Fruit fly (Drosophila melanogaster): ENCODE results near the gene CG43295.
A peak's percentile ranks its signal among the peaks of the same experiment; 100 is the strongest.

Gene CG43295

DNA sequence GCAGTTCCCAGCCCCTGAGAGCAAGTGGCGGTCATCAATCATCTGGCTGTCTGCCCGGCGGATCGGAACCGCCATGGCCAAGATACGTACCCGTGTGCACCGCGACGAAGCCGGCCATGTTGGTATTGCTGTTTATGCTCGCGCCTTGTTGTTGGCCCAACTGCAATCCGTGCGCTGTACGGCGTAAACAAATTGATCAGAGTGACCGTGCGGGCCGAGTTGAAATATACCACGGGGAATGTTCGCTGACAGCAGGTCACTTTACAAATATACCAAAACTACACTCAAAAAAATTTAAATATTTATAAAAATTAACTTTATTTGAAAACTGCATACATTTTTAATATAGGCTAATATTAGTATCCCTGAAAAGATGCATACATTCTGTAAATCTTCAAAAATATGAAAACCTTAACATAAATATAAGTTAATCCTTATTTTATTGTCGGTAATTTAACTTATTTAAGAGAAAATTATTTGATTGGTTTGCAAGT, 18.3 kb upstream of the CG43295 start, which contains the start of gene Tasp1:
Gene Tasp1 (minus strand): TSS at position 203 of the 494 bp plus-strand sequence.
- TF ChIP-seq CG32121 (GFP tag; IDR thresholded peaks at IDR 0.05) (peak; percentile 54; the same call in 1 of the 2 replicates), Snoo (tag; optimal IDR thresholded peaks at IDR 0.05) (peak; percentile 47), CG8159 (tag; optimal IDR thresholded peaks at IDR 0.05) (no peak), EcR (GFP tag; optimal IDR thresholded peaks at IDR 0.05) (no peak), Pif1A (GFP tag; optimal IDR thresholded peaks at IDR 0.05) (no peak), gl (tag; optimal IDR thresholded peaks at IDR 0.05) (no peak), fd96Ca (GFP tag; IDR thresholded peaks at IDR 0.05) (no peak), CG9948 (tag; optimal IDR thresholded peaks at IDR 0.05) (peak; percentile 46), CG12605 (GFP tag; IDR thresholded peaks at IDR 0.05) (0 out of 2 replicates have a peak, but pooled peaks have one; percentile 36)

DNA sequence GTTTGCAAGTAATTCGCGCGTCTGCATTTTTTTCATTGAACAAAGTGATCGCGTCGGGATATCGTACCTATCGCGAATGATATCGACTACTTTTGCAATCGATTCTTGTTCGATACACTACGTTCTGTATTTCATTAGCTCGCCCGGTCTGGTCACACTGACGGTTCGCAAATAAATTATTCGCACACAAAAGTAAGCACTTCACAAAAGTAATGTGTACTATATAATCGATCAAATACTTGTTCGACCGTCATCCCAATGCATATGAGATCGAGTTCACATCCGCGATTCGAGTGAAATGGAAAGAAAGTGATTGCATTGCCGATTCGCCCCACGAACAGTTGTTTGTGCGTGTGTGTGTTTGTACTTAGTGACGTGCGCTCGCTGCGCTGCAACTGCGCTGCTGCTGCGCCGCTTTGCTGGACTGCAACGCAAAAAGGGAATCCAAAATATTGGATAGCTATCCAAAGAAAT, 15.3 kb upstream of the CG43295 start, which contains the start of the genes CG5235 and ClC-c:
Gene CG5235 (minus strand): TSS at position 63 of the 474 bp plus-strand sequence.
Gene ClC-c (plus strand): TSS at position 125 of the 474 bp plus-strand sequence.
- no peak for TF ChIP-seq CG8159 (tag; optimal IDR thresholded peaks at IDR 0.05)

DNA sequence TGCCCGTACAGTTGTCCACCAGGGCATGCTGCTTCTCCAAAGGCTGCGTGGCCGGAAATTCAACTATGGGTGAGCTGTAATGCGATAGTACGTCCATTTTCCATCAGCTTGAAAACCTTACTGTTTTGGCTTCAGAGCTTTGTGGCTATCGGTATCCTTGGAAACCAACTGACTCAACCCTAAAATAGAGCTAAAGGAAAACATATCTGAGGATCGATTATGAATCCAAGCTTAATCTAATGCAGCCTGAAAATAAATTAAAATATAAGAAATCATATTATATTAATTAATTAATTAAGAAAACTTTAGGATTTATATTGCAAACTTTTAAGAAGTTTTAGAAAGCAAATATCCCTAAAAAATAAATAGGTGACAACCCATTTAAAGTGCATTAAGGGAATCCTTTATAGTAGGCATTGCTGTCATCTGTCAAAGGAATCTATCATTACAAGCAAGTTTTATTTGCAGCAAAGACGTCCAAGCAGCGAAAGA, 8.2 kb upstream of the CG43295 start, which contains the start of the genes CG13074 and ATPsynbetaL:
Gene CG13074 (minus strand): TSS at position 101 of the 492 bp plus-strand sequence.
Gene ATPsynbetaL (plus strand): TSS at position 442 of the 492 bp plus-strand sequence.
- TF ChIP-seq Snoo (tag; optimal IDR thresholded peaks at IDR 0.05) (no peak), CG12605 (GFP tag; IDR thresholded peaks at IDR 0.05) (no peak), rn (GFP tag; IDR thresholded peaks at IDR 0.05) (no peak), CG17806 (tag; optimal IDR thresholded peaks at IDR 0.05) (no peak), fd96Ca (GFP tag; IDR thresholded peaks at IDR 0.05) (no peak), D1 (tag; optimal IDR thresholded peaks at IDR 0.05) (no peak), CG14655 (GFP tag; optimal IDR thresholded peaks at IDR 0.05) (no peak), gl (tag; optimal IDR thresholded peaks at IDR 0.05) (no peak), CG4496 (GFP tag; IDR thresholded peaks at IDR 0.05) (no peak), EcR (GFP tag; optimal IDR thresholded peaks at IDR 0.05) (no peak), Pif1B (GFP tag; optimal IDR thresholded peaks at IDR 0.05) (no peak)

DNA sequence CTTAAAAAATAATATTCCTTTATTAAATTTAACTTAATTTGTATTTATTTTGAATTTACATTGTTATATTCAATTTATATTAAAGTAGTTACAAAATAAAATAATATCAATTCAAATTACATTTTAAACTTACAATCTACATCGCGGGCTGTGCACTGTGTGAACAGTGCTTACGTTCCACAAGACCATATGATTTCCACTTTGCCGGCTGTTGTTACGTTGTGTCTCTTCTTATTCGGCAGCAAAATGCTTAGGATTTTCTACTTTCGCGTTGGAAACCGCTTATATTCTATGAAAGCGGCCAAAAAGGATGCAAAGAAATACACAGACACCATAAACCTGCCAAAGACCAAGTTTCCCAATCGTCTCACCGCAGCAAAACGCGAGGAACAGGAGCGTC, 5.6 kb upstream of the CG43295 start, which contains the start of gene IleRS-m:
Gene IleRS-m (plus strand): TSS at position 222 of the 400 bp plus-strand sequence.
- TF ChIP-seq CG34367 (tag; optimal IDR thresholded peaks at IDR 0.05) (no peak), CG12605 (GFP tag; IDR thresholded peaks at IDR 0.05) (no peak), CG9948 (tag; optimal IDR thresholded peaks at IDR 0.05) (no peak)

DNA sequence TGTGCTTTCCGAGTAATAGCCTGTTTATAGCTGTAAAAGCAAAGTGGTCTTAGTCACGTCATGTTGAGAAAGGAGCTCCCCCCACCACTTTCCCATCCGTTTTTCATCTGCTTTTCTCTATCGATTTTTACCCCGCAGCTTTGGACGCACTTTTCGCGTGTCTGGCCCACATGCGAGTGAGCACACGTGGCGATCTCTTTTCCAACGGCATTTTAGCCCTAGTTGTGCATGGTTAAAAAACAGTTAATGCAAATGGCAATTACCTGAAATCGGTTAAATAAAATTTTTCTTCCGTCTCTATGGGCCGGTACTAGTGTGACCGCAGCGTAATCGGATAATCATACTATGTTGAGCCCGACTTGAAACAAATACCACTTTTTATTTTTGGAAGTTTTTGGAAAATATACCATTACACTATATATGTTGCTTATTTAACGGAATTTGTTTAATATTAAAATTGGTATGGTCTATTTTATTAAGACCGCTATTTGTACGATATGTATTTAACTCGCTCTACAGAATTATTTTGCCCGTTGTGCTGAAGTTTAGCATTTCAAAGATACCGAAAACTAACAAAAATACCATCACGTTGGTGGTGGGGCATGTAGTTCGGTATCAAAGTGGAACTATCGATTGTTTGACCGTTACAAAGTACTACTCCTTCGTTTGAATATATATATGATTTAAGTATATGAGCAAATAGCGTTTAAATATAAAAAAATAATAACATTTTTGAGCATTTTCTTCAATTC, 6.6 kb downstream of the CG43295 start, which contains the start of gene Zn72D:
Gene Zn72D (minus strand): TSS at position 558 of the 752 bp plus-strand sequence.
- TF ChIP-seq Snoo (tag; optimal IDR thresholded peaks at IDR 0.05), result peak; percentile 5
- no peak for TF ChIP-seq D1 (tag; optimal IDR thresholded peaks at IDR 0.05)

DNA sequence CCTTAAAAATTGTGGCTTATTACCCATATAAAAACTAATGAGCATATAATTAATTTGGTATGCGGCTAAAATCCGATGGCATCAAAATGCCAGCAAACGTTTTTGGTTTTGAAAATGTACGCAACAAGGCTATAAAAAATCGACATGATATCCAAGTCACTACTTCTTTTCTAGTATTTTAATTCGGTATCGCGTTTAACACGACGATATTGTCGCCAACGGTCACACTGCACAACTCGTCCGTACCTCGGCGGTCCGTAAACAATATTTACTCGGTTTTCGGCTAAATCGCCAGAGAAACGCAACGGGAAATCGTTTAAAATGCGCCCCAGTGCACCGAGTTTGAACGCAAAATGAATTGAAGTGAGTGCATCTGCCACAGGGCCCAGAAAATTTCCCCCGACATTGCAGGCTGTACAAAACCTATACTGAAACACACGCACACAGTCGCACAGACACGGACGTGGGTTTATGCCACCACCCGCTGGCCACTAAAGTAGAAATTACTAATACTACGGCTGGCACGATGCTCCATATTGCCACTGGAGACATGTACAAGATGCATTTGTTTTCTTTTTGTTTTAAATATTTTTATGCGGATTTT, 7.5 kb downstream of the CG43295 start, which contains the start of gene Taf4:
Gene Taf4 (plus strand): TSS at position 210 of the 604 bp plus-strand sequence.
- TF ChIP-seq CG12605 (GFP tag; IDR thresholded peaks at IDR 0.05) (peak; percentile 59; the same call in 1 of the 2 replicates), Pif1A (GFP tag; optimal IDR thresholded peaks at IDR 0.05) (no peak)

DNA sequence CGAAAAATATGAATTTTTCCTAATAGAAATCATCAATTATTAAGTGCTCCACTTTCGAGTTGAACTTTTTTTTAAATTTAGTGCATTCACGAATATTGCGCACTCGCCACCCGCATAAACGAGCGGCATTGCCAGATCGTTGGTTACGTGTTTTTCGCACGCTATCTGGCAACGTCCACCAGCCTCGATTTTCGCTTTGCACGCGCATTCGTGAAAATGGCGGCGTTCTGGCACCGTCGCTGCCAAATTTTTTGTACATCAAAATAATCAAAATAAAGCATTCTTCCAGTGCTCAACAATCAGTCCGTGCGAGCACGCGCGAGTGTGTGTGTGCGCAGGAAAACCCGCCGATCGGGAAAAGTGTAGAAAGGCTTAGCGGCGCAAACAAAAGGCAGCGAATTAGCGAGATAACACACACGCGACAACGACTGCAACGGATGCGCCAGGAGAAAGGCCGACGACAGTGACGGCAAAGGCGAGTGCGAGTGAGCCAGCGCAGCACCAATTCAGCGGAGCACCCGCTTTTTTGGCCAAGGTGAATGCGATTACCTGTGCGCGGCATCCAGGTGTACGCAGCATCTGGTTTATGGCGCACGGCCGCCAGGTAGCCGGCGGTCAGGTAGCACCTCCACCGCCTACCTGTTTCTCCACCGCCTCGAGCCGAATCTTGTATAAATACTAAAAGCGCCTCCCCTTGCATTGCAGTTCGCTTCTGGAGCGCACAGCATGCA, 8.1 kb downstream of the CG43295 start:
- TF ChIP-seq CG9948 (tag; optimal IDR thresholded peaks at IDR 0.05) (peak; percentile 66), CG4496 (GFP tag; IDR thresholded peaks at IDR 0.05) (peak; percentile 93), Ets98B (GFP tag; IDR thresholded peaks at IDR 0.05) (peak; percentile 90), fd96Ca (GFP tag; IDR thresholded peaks at IDR 0.05) (peak; percentile 90), CG15710 (tag; optimal IDR thresholded peaks at IDR 0.05) (peak; percentile 76), Pif1B (GFP tag; optimal IDR thresholded peaks at IDR 0.05) (peak; percentile 88), CG34367 (tag; optimal IDR thresholded peaks at IDR 0.05) (peak; percentile 70), gl (tag; optimal IDR thresholded peaks at IDR 0.05) (no peak), rn (GFP tag; IDR thresholded peaks at IDR 0.05) (peak; percentile 52), Snoo (tag; optimal IDR thresholded peaks at IDR 0.05) (peak; percentile 82), EcR (GFP tag; optimal IDR thresholded peaks at IDR 0.05) (peak; percentile 38), CG10348 (GFP tag; IDR thresholded peaks at IDR 0.05) (no peak), CG32121 (GFP tag; IDR thresholded peaks at IDR 0.05) (peak; percentile 85), CG17806 (tag; optimal IDR thresholded peaks at IDR 0.05) (peak; percentile 70), D1 (tag; optimal IDR thresholded peaks at IDR 0.05) (no peak), CG8159 (tag; optimal IDR thresholded peaks at IDR 0.05) (no peak), CG12605 (GFP tag; IDR thresholded peaks at IDR 0.05) (0 out of 2 replicates have a peak, but pooled peaks have one; percentile 5), CG8301 (tag; optimal IDR thresholded peaks at IDR 0.05) (peak; percentile 79)

All from whole organism, pupa.